Fruit fly (Drosophila melanogaster): ENCODE results near the gene CG10366.

The CG10366 gene

DNA sequence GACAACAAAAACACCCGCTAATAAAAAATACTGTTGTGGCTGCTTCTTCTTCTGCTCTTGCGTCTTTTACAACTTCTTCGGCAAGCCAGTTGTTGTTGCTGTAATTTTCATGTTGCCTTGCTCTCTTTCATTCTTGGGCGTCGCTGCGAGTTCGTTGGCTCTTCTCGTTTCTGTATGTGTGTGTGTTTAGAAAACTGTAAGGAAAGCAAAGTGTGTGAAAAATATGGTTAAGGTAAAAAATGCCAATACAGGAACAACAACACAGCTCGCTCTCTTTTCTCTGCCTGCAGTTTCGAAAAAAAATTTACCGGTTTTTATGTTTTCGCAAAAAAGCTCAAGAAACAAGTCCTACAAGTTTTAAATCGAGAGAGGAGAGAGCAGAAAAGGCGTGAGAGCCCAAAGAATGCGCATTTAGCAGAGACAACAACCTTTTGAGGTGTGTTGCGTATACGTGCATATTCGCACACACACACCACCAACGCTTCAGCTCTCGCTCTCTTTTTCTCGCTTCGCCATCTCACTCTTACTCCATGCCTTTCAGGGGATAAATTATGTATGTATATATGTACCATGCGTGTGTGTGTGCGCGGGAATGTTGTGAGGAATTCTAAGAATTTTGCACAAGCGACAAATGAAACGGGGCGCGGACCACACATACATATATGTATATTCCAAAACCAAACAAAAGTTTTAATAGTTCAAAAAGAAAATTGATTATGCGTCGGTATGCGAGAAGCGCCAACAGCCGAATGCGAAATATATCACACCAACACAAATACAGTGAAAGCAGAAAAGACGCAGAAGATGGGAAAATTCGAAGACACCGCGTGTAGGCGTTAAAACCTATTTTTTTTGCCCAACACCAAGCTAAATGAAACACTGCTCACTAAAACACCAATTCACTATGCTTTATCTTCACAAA is 12.2 kb upstream of the CG10366 start (continued):
- TF ChIP-seq gfzf (GFP tag; optimal IDR thresholded peaks at IDR 0.05) (no peak), Optix (GFP tag; IDR thresholded peaks at IDR 0.05) (no peak), CG32532 (GFP tag; IDR thresholded peaks at IDR 0.05) (0 out of 2 replicates have a peak, but pooled peaks have one; percentile 17), lov (optimal IDR thresholded peaks at IDR 0.05) (no peak), lov (GFP tag; IDR thresholded peaks at IDR 0.05) (no peak), sd (tag; optimal IDR thresholded peaks at IDR 0.05) (peak; percentile 100), CG3163 (GFP tag; optimal IDR thresholded peaks at IDR 0.05) (peak; percentile 45), CG1832 (GFP tag; optimal IDR thresholded peaks at IDR 0.05) (peak; percentile 82), CG3847 (GFP tag; IDR thresholded peaks at IDR 0.05) (no peak), chif (GFP tag; optimal IDR thresholded peaks at IDR 0.05) (no peak), Trl (optimal IDR thresholded peaks at IDR 0.05) (peak; percentile 87 to 98), Trl (GFP tag; optimal IDR thresholded peaks at IDR 0.05) (peak; percentile 28), gro (GFP tag; optimal IDR thresholded peaks at IDR 0.05) (peak; percentile 38), cg (GFP tag; optimal IDR thresholded peaks at IDR 0.05) (peak; percentile 98), pita (GFP tag; optimal IDR thresholded peaks at IDR 0.05) (peak; percentile 46), Xrp1 (GFP tag; IDR thresholded peaks at IDR 0.05) (peak; percentile 6; the same call in 1 of the 2 replicates), yki (optimal IDR thresholded peaks at IDR 0.05) (peak; percentile 46), Fer3 (tag; optimal IDR thresholded peaks at IDR 0.05) (no peak), Bgb (GFP tag; IDR thresholded peaks at IDR 0.05; ENCODE audit: partially characterized antibody) (no peak; the same call in 1 of the 2 replicates), CG10274 (GFP tag; optimal IDR thresholded peaks at IDR 0.05) (no peak), maf-S (GFP tag; optimal IDR thresholded peaks at IDR 0.05) (no peak), CG8478 (optimal IDR thresholded peaks at IDR 0.05) (peak; percentile 94), peb (GFP tag; IDR thresholded peaks at IDR 0.05) (no peak), lola (GFP tag; optimal IDR thresholded peaks at IDR 0.05) (peak in 1 of 3 experiments; percentile 66), bbx (GFP tag; IDR thresholded peaks at IDR 0.05; ENCODE audit: partially characterized antibody) (peak; percentile 36), CG13894 (tag; optimal IDR thresholded peaks at IDR 0.05) (no peak), scrt (GFP tag; optimal IDR thresholded peaks at IDR 0.05) (peak; percentile 40), pfk (GFP tag; optimal IDR thresholded peaks at IDR 0.05) (peak; percentile 63), ro (GFP tag; IDR thresholded peaks at IDR 0.05) (no peak), nmo (GFP tag; optimal IDR thresholded peaks at IDR 0.05) (peak; percentile 46), Sin3A (optimal IDR thresholded peaks at IDR 0.05) (peak; percentile 19), CG1603 (tag; optimal IDR thresholded peaks at IDR 0.05) (peak; percentile 9), CG17829 (tag; optimal IDR thresholded peaks at IDR 0.05) (peak; percentile 39), CG3407 (GFP tag; optimal IDR thresholded peaks at IDR 0.05) (no peak), Pdp1 (GFP tag; optimal IDR thresholded peaks at IDR 0.05) (peak in 1 of 2 experiments; percentile 52), luna (GFP tag; optimal IDR thresholded peaks at IDR 0.05) (no peak), az2 (GFP tag; optimal IDR thresholded peaks at IDR 0.05) (no peak), CG11085 (GFP tag; IDR thresholded peaks at IDR 0.05) (no peak), CG11456 (GFP tag; IDR thresholded peaks at IDR 0.05) (no peak), cad (GFP tag; optimal IDR thresholded peaks at IDR 0.05) (peak; percentile 48), CG8290 (GFP tag; optimal IDR thresholded peaks at IDR 0.05) (no peak), CG8290 (tag; optimal IDR thresholded peaks at IDR 0.05) (peak in 1 of 2 experiments; percentile 41), Elba2 (GFP tag; optimal IDR thresholded peaks at IDR 0.05) (no peak), CG15479 (GFP tag; optimal IDR thresholded peaks at IDR 0.05) (peak; percentile 94), CG17385 (GFP tag; optimal IDR thresholded peaks at IDR 0.05) (peak; percentile 90), CG32767 (GFP tag; IDR thresholded peaks at IDR 0.05) (peak; percentile 82), CG13624 (GFP tag; optimal IDR thresholded peaks at IDR 0.05) (peak; percentile 58)

All from whole organism, embryonic.